Fruit fly (Drosophila melanogaster): ENCODE measurements around the gene CG16863.

The CG16863 gene

DNA sequence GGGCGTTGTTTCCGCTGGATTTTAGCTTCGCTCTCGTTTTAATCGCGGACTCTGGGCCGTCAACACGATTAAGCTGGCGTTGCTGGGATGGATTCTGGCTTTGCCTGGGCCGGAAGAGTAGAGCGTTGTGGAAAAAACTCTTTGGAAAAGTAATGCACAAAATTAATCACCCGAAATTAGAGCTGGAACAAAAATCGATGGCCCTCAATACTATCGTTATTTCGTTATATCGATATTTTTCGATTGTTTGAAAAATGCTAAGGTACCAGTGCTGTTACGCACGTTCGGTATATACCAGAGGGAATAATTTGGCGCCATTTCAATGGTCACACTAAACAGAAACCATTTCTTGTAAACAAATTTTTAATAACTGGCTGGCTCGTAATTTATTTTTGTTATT lies 38.8 kb downstream of the CG16863 start, which contains the start of the genes Arpc1 and Orc5 (continued):
- TF ChIP-seq Sry-δ (GFP tag; optimal IDR thresholded peaks at IDR 0.05) (peak; percentile 96), ERR (GFP tag; optimal IDR thresholded peaks at IDR 0.05) (no peak), Dll (GFP tag; IDR thresholded peaks at IDR 0.05; ENCODE audit: partially characterized antibody) (peak; percentile 88), CG30020 (tag; optimal IDR thresholded peaks at IDR 0.05) (peak; percentile 39), CG17186 (GFP tag; optimal IDR thresholded peaks at IDR 0.05) (peak; percentile 61), Meics (GFP tag; optimal IDR thresholded peaks at IDR 0.05) (no peak), Ravus (GFP tag; IDR thresholded peaks at IDR 0.05) (no peak), CG7271 (tag; optimal IDR thresholded peaks at IDR 0.05) (peak; percentile 50), zen2 (GFP tag; IDR thresholded peaks at IDR 0.05; ENCODE audit: partially characterized antibody) (peak; percentile 72), cad (GFP tag; optimal IDR thresholded peaks at IDR 0.05) (no peak), CG16813 (GFP tag; IDR thresholded peaks at IDR 0.05; ENCODE audit: partially characterized antibody) (peak; percentile 88), nerfin-1 (tag; optimal IDR thresholded peaks at IDR 0.05) (peak; percentile 18), Abd-B (GFP tag; optimal IDR thresholded peaks at IDR 0.05) (peak; percentile 17), unc-4 (GFP tag; IDR thresholded peaks at IDR 0.05; ENCODE audit: partially characterized antibody) (peak; percentile 96), cas (GFP tag; IDR thresholded peaks at IDR 0.05) (no peak), Sin3A (optimal IDR thresholded peaks at IDR 0.05) (peak; percentile 58), zen (tag; optimal IDR thresholded peaks at IDR 0.05) (peak; percentile 40), tna (GFP tag; IDR thresholded peaks at IDR 0.05; ENCODE audit: partially characterized antibody) (peak; percentile 70), CG10267 (tag; optimal IDR thresholded peaks at IDR 0.05) (peak; percentile 62), Max (GFP tag; optimal IDR thresholded peaks at IDR 0.05) (no peak), gfzf (GFP tag; optimal IDR thresholded peaks at IDR 0.05) (peak; percentile 93), CG3163 (GFP tag; optimal IDR thresholded peaks at IDR 0.05) (no peak), CG6683 (GFP tag; optimal IDR thresholded peaks at IDR 0.05) (no peak), HLH4C (GFP tag; IDR thresholded peaks at IDR 0.05; ENCODE audit: partially characterized antibody) (peak; percentile 77), CG15269 (tag; optimal IDR thresholded peaks at IDR 0.05) (no peak), CG14860 (GFP tag; IDR thresholded peaks at IDR 0.05; ENCODE audit: partially characterized antibody) (peak; percentile 83), mld (GFP tag; IDR thresholded peaks at IDR 0.05; ENCODE audit: partially characterized antibody) (peak; percentile 81; the same call in 1 of the 3 replicates), ttk (GFP tag; IDR thresholded peaks at IDR 0.05) (no peak), CG6791 (GFP tag; IDR thresholded peaks at IDR 0.05; ENCODE audit: partially characterized antibody) (peak; percentile 93), HmgD (GFP tag; optimal IDR thresholded peaks at IDR 0.05) (peak; percentile 46), CG5245 (GFP tag; optimal IDR thresholded peaks at IDR 0.05) (no peak), CG32772 (GFP tag; IDR thresholded peaks at IDR 0.05) (no peak), ssp (GFP tag; IDR thresholded peaks at IDR 0.05) (no peak), hbn (GFP tag; IDR thresholded peaks at IDR 0.05; ENCODE audit: partially characterized antibody) (peak; percentile 92), CG7963 (GFP tag; IDR thresholded peaks at IDR 0.05; ENCODE audit: partially characterized antibody) (peak; percentile 69), CG8924 (tag; optimal IDR thresholded peaks at IDR 0.05) (peak; percentile 1), nmo (GFP tag; optimal IDR thresholded peaks at IDR 0.05) (peak; percentile 52), sna (GFP tag; IDR thresholded peaks at IDR 0.05; ENCODE audit: partially characterized antibody) (peak; percentile 84), lab (GFP tag; optimal IDR thresholded peaks at IDR 0.05) (no peak), CG13894 (tag; optimal IDR thresholded peaks at IDR 0.05) (no peak), CG14710 (tag; optimal IDR thresholded peaks at IDR 0.05) (peak; percentile 63), CG18011 (GFP tag; optimal IDR thresholded peaks at IDR 0.05) (peak; percentile 50), HmgZ (tag; optimal IDR thresholded peaks at IDR 0.05) (peak; percentile 67), CG33213 (GFP tag; optimal IDR thresholded peaks at IDR 0.05) (no peak), schlank (tag; optimal IDR thresholded peaks at IDR 0.05) (no peak), CG14441 (GFP tag; IDR thresholded peaks at IDR 0.05) (no peak), MBD-R2 (GFP tag; IDR thresholded peaks at IDR 0.05) (peak; percentile 90), CG34224 (GFP tag; IDR thresholded peaks at IDR 0.05; ENCODE audit: partially characterized antibody) (peak; percentile 94), Med (GFP tag) (peak; percentile 76)

Measured in whole organism, embryonic.